Fruit fly (Drosophila melanogaster): ENCODE measurements around the gene VhaM9.7-a.

Gene VhaM9.7-a

DNA sequence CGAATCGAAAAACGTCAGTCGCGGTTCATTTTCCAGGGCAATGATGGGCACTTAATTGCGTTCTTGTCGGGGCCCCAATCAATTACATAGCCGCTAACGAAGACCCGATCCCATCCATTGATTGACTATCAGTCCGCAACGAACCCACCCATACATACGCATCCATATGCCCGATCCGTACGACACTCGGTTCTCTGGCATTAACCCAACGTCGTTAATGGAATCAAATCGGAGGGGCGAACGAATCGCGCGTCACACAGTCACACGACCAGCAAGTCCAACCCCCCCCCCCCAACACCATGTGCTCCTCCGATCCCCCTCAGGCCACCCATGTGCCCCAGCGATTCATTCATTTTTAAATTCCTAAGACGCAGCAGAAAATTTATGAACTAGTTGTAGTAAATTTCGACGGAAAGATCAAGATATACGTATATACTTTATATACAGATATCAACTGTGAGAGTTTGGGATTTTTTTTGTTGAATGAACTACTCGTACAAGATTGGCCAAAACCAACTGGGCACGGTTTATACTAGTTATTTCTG lies 41.2 kb upstream of the VhaM9.7-a start (continued):
- no peak for TF ChIP-seq Aef1 (GFP tag; IDR thresholded peaks at IDR 0.05)
- TF ChIP-seq MTF-1 (GFP tag; optimal IDR thresholded peaks at IDR 0.05; ENCODE audit: borderline replicate concordance), result no peak
- peak; percentile 34 for TF ChIP-seq Hmr (GFP tag; optimal IDR thresholded peaks at IDR 0.05)
- TF ChIP-seq CG14014 (GFP tag; IDR thresholded peaks at IDR 0.05), result no peak
- TF ChIP-seq odd (GFP tag; optimal IDR thresholded peaks at IDR 0.05), result peak; percentile 0

DNA sequence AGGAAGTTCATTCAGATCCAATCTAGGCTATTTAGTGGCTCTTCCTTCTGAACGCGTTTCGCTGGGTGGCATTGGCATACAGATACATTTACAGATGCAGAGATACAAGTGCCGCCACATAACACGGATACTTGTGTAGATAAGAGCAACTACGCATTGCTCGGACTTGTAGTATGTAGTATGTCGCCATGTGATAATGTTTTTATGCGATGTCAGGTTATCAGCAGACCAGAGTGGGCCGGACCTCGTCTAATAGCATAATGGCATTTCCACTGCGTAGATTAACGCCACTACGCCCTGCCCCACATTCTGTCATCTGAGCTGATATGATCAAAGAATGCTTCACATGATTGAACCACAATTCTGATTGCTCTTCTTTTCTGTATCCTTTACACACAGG lies 40.7 kb upstream of the VhaM9.7-a start:
- no peak for TF ChIP-seq tx (GFP tag; optimal IDR thresholded peaks at IDR 0.05)
- TF ChIP-seq H15 (GFP tag; IDR thresholded peaks at IDR 0.05), result no peak
- TF ChIP-seq Med (GFP tag), result peak; percentile 75
- peak in 1 of 2 experiments; percentile 60 for TF ChIP-seq Pdp1 (GFP tag; optimal IDR thresholded peaks at IDR 0.05)
- TF ChIP-seq exex (tag; optimal IDR thresholded peaks at IDR 0.05), result peak; percentile 17
- peak; percentile 22 for TF ChIP-seq mirr (GFP tag; optimal IDR thresholded peaks at IDR 0.05)
- TF ChIP-seq grn (GFP tag; optimal IDR thresholded peaks at IDR 0.05), result peak; percentile 70
- TF ChIP-seq ttk (GFP tag; IDR thresholded peaks at IDR 0.05), result no peak
- peak; percentile 2 for TF ChIP-seq CG34376 (GFP tag; optimal IDR thresholded peaks at IDR 0.05)
- TF ChIP-seq CG13624 (GFP tag; optimal IDR thresholded peaks at IDR 0.05), result peak; percentile 78
- 0 out of 2 replicates have a peak, but pooled peaks have one; percentile 11 for TF ChIP-seq GATAe (GFP tag; conservative IDR thresholded peaks at IDR 0.05)

dm6 chr3L:4225647-4226470 lies 36.6 kb upstream of the VhaM9.7-a start:
- TF ChIP-seq Camta (GFP tag; optimal IDR thresholded peaks at IDR 0.05) (no peak), CG12071 (GFP tag; optimal IDR thresholded peaks at IDR 0.05) (no peak), CG12104 (GFP tag; optimal IDR thresholded peaks at IDR 0.05) (no peak), Pdp1 (GFP tag; optimal IDR thresholded peaks at IDR 0.05) (peak in 1 of 2 experiments; percentile 67), Hr78 (GFP tag; optimal IDR thresholded peaks at IDR 0.05) (peak in 1 of 2 experiments; percentile 82), Trl (optimal IDR thresholded peaks at IDR 0.05) (no peak), Trl (GFP tag; optimal IDR thresholded peaks at IDR 0.05) (no peak), kni (GFP tag; optimal IDR thresholded peaks at IDR 0.05) (peak; percentile 7), Nf-YC (tag; optimal IDR thresholded peaks at IDR 0.05) (no peak), CG17328 (GFP tag; IDR thresholded peaks at IDR 0.05) (no peak), sd (tag; optimal IDR thresholded peaks at IDR 0.05) (peak; percentile 75), sr (GFP tag; IDR thresholded peaks at IDR 0.05) (peak; percentile 82; the same call in 2 of the 3 replicates), chinmo (GFP tag; IDR thresholded peaks at IDR 0.05; ENCODE audit: partially characterized antibody) (0 out of 4 replicates have a peak, but pooled peaks have one; percentile 42), aop (GFP tag; IDR thresholded peaks at IDR 0.05) (0 out of 2 replicates have a peak, but pooled peaks have one; percentile 41), sug (tag; optimal IDR thresholded peaks at IDR 0.05) (peak; percentile 72), cwo (GFP tag; optimal IDR thresholded peaks at IDR 0.05) (peak; percentile 63), Deaf1 (tag; optimal IDR thresholded peaks at IDR 0.05) (peak; percentile 20), CG33557 (GFP tag; optimal IDR thresholded peaks at IDR 0.05) (no peak), gce (GFP tag; IDR thresholded peaks at IDR 0.05) (0 out of 3 replicates have a peak, but pooled peaks have one; percentile 33), tgo (GFP tag; IDR thresholded peaks at IDR 0.05) (no peak), CG7839 (tag; optimal IDR thresholded peaks at IDR 0.05) (no peak), CG12769 (tag; optimal IDR thresholded peaks at IDR 0.05) (peak; percentile 31), CG13287 (GFP tag; IDR thresholded peaks at IDR 0.05; ENCODE audit: partially characterized antibody) (0 out of 2 replicates have a peak, but pooled peaks have one; percentile 5), vvl (GFP tag; IDR thresholded peaks at IDR 0.05) (0 out of 2 replicates have a peak, but pooled peaks have one; percentile 7), CG1602 (GFP tag; optimal IDR thresholded peaks at IDR 0.05) (no peak), CG14667 (GFP tag; IDR thresholded peaks at IDR 0.05) (no peak), CG1529 (GFP tag; optimal IDR thresholded peaks at IDR 0.05) (no peak), CG8944 (GFP tag; optimal IDR thresholded peaks at IDR 0.05) (no peak), bigmax (GFP tag; optimal IDR thresholded peaks at IDR 0.05) (no peak), gcm2 (GFP tag; optimal IDR thresholded peaks at IDR 0.05) (no peak)
